Worm (Caenorhabditis elegans) whole organism, midembryonic: Measurements from ENCODE around the gene C14B1.12.
A peak's percentile ranks its signal among the peaks of the same experiment; 100 is the strongest.

ENCODE experiments used
- T22C8.4 ChIP-seq: fragments of 200-800 bp; sonication (Bioruptor generic); IDR thresholded peaks from 2 replicates; pipeline ENCODE4 v1.3.6; 2022; ENCODE audit warnings: missing genetic modification characterization, missing compliant biosample characterization
- cog-1 ChIP-seq: sonication (generic microtip); optimal IDR thresholded peaks from 2 replicates; lab custom pipeline; 2016; ENCODE audit warnings: missing genetic modification characterization, missing compliant biosample characterization
- flt-1 ChIP-seq: fragments of 200-800 bp; sonication (Bioruptor generic); IDR thresholded peaks from 2 replicates; pipeline ENCODE4 v1.3.6; 2022; ENCODE audit warnings: missing genetic modification characterization, missing compliant biosample characterization
- klf-2 ChIP-seq: fragments of 200-800 bp; sonication (Bioruptor generic); conservative IDR thresholded peaks from 2 replicates; pipeline ENCODE4 v1.3.6; 2022; ENCODE audit warnings: missing genetic modification reagents, missing genetic modification characterization, missing compliant biosample characterization
- med-1 ChIP-seq: sonication (generic microtip); optimal IDR thresholded peaks from 2 replicates; lab custom pipeline; 2017; ENCODE audit warnings: missing genetic modification characterization, mild to moderate bottlenecking, missing compliant biosample characterization, antibody characterized with exemption, missing genetic modification reagents; ENCODE audit not compliant: insufficient read depth
- ref-1 ChIP-seq: fragments of 200-800 bp; sonication (Bioruptor generic); conservative IDR thresholded peaks from 2 replicates; pipeline ENCODE4 v1.3.6; 2022; ENCODE audit warnings: missing genetic modification reagents, missing genetic modification characterization, missing compliant biosample characterization
- tab-1 ChIP-seq: fragments of 200-800 bp; sonication (Bioruptor generic); IDR thresholded peaks from 2 replicates; pipeline ENCODE4 v1.3.6; 2022; ENCODE audit warnings: missing genetic modification characterization, missing compliant biosample characterization
- ztf-23 ChIP-seq: fragments of 200-800 bp; sonication (Bioruptor generic); IDR thresholded peaks from 2 replicates; pipeline ENCODE4 v1.3.6; 2022; ENCODE audit warnings: missing genetic modification reagents, missing genetic modification characterization, missing compliant biosample characterization
- ztf-29 ChIP-seq: fragments of 200-800 bp; sonication (Bioruptor generic); IDR thresholded peaks from 2 replicates; pipeline ENCODE4 v1.3.6; 2022; ENCODE audit warnings: missing genetic modification reagents, missing genetic modification characterization, missing compliant biosample characterization

The C14B1.12 gene

DNA sequence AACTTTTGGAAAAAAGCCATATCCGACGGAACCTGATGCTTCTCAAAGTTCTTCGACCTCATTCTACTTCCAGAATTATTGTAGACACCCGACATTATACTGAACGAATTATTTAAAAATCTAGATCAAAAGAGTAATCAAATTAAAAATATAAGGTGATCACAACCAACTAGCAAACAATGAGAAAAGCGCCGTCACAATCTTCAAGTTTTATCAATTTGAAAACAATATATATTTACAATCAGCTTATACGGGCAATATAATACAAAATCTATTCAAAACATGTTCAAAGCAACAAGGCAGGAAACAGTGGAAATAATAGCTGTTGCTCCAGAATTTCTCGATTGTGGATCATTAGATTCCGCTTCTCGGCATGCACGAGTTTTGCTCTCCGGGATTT is at the start of gene C14B1.12:
Gene C14B1.12 (minus strand): TSS at position 101 of the 400 bp plus-strand sequence.
- TF ChIP-seq med-1 (GFP tag; lab: Kevin White, UChicago) (no peak), ztf-29 (GFP tag; lab: Robert Waterston, UW) (no peak), tab-1 (GFP tag; lab: Robert Waterston, UW) (no peak), ztf-23 (GFP tag; lab: Robert Waterston, UW) (no peak), klf-2 (no peak), T22C8.4 (no peak), flt-1 (GFP tag; lab: Robert Waterston, UW) (no peak), ref-1 (GFP tag; lab: Robert Waterston, UW) (no peak), cog-1 (tag; lab: Kevin White, UChicago) (no peak)

DNA sequence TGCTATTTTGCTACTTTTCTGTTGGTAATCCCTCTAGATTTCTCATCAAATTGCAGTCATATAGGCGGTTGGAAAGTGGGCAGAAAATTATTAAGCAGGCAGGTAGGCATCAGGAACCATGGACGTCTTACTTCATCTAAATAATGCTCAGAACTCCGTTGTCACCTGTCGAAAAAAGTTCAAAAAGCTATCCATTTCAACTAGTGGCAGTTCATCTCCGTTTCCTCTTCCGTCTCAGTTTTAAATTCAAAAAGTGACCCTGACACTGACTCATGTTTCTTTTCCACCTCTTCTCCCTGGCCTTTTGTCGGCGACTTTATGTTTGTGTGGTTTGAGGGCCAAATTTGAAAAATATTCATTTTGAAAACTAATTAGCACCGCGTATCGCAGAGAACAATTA is 49.8 kb upstream of the C14B1.12 start:
- TF ChIP-seq flt-1 (GFP tag; lab: Robert Waterston, UW) (no peak), ref-1 (GFP tag; lab: Robert Waterston, UW) (no peak), ztf-29 (GFP tag; lab: Robert Waterston, UW) (no peak), klf-2 (no peak), T22C8.4 (no peak), tab-1 (GFP tag; lab: Robert Waterston, UW) (no peak), cog-1 (tag; lab: Kevin White, UChicago) (no peak), med-1 (GFP tag; lab: Kevin White, UChicago) (no peak), ztf-23 (GFP tag; lab: Robert Waterston, UW) (no peak)

DNA sequence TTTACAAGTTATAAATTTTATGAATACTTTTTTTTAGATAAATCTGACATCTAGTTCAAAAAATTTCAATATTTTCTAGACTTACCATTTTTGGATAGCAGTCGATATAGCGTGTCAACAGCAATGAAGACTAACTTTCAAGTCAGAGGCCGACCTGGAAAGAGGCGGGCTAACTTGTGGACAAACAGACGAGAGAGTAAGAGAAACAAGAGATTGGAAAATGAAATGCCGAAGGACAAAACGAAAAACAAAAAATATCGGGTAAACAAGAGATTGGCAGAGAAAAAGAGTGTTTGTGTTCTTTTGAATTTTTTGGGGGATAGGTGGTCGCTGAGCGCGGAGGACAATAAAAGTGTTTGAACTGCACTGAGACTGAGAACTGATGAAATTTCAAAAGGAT is 48.4 kb upstream of the C14B1.12 start, which contains the start of gene lec-4:
Gene lec-4 (minus strand): TSS at position 154 of the 400 bp plus-strand sequence.
- TF ChIP-seq flt-1 (GFP tag; lab: Robert Waterston, UW) (no peak), ztf-23 (GFP tag; lab: Robert Waterston, UW) (no peak), tab-1 (GFP tag; lab: Robert Waterston, UW) (no peak), T22C8.4 (no peak), med-1 (GFP tag; lab: Kevin White, UChicago) (no peak), ztf-29 (GFP tag; lab: Robert Waterston, UW) (no peak)

DNA sequence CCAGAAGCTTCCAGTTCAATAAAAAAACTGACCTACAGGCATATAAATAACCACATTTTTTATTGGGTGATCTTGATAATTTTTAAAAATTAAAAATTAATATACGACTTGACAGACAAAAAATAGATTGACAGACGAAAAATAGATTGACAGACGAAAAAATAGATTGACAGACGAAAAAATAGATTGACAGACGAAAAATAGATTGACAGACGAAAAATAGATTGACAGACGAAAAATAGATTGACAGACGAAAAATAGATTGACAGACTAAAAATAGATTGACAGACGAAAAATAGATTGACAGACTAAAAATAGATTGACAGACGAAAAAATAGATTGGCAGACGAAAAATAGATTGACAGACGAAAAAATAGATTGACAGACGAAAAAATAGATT is 45.6 kb upstream of the C14B1.12 start:
- peak; percentile 85 for TF ChIP-seq flt-1 (GFP tag; lab: Robert Waterston, UW)
- TF ChIP-seq ztf-23 (GFP tag; lab: Robert Waterston, UW), result peak; percentile 85
- peak; percentile 73; the same call in 1 of the 2 replicates for TF ChIP-seq klf-2
- peak; percentile 66 for TF ChIP-seq T22C8.4
- 0 out of 2 replicates have a peak, but pooled peaks have one; percentile 29 for TF ChIP-seq ref-1 (GFP tag; lab: Robert Waterston, UW)

DNA sequence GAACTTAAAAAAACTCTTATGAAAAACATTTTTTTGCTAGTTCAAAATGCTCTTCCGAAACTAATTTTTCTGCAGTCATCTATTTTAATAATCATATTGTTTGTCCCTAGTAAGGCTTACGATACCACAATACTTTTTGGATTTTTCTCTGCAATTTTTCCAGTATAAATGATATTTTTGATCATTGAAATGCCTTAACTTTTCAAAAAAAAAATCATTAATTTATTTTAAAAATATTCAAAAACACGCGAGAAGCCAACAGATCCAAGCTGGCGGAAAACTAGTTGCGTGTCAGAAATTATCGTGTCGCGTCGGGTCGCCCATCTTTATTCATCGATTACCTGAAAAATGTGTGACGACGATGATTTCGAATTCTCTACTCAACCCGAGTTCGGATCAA is 43.4 kb upstream of the C14B1.12 start, which contains the start of gene gmeb-3:
Gene gmeb-3 (plus strand): TSS at position 301 of the 400 bp plus-strand sequence.
- TF ChIP-seq ztf-29 (GFP tag; lab: Robert Waterston, UW) (no peak), cog-1 (tag; lab: Kevin White, UChicago) (no peak), ztf-23 (GFP tag; lab: Robert Waterston, UW) (no peak), klf-2 (no peak), tab-1 (GFP tag; lab: Robert Waterston, UW) (no peak), T22C8.4 (no peak), flt-1 (GFP tag; lab: Robert Waterston, UW) (no peak), ref-1 (GFP tag; lab: Robert Waterston, UW) (no peak), med-1 (GFP tag; lab: Kevin White, UChicago) (no peak)

DNA sequence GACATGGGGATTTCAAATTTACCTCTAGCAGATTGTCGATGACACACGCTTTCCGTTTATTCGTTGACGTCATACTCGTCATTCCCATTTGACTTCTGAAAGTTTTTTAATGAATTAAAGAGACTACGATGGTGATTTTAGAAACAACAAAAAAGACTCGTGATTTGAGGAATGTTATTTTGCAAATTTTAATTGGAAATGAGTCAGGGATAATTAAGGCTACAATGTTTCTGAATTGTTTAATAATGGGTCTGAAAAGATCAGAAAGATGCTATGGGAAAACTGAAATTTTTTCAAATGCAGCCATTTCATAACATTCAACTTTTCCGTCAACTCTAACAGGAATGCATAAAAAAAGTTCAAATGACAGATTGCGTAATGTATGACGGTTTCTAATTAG is 40.7 kb upstream of the C14B1.12 start, which contains the start of gene C44F1.1:
Gene C44F1.1 (minus strand): TSS at position 101 of the 400 bp plus-strand sequence.
- no peak for TF ChIP-seq tab-1 (GFP tag; lab: Robert Waterston, UW)
- TF ChIP-seq ztf-23 (GFP tag; lab: Robert Waterston, UW), result no peak
- TF ChIP-seq flt-1 (GFP tag; lab: Robert Waterston, UW), result no peak
- TF ChIP-seq klf-2, result no peak
- no peak for TF ChIP-seq ref-1 (GFP tag; lab: Robert Waterston, UW)
- TF ChIP-seq ztf-29 (GFP tag; lab: Robert Waterston, UW), result no peak
- no peak for TF ChIP-seq med-1 (GFP tag; lab: Kevin White, UChicago)
- TF ChIP-seq cog-1 (tag; lab: Kevin White, UChicago), result no peak

DNA sequence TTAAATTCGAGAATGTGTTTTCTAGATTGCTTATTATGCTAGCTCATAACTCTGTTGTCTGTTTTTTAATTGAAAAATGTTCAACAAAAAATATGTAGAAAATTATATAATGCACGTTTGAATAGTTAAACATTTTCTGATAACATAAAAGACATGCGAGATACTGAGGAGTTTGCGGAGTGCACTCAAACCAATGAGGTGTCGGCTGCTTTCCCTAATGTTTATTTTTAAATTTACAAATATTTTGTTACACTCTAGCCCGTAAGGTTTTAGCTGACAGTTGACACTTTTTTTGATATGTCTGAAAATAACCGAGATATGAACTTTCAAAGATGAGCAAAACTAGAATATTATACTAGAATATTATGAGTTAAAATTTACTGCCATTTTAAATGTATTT is 39.8 kb upstream of the C14B1.12 start:
- TF ChIP-seq T22C8.4 (no peak), ref-1 (GFP tag; lab: Robert Waterston, UW) (no peak), ztf-23 (GFP tag; lab: Robert Waterston, UW) (no peak), cog-1 (tag; lab: Kevin White, UChicago) (no peak), flt-1 (GFP tag; lab: Robert Waterston, UW) (no peak), med-1 (GFP tag; lab: Kevin White, UChicago) (no peak), ztf-29 (GFP tag; lab: Robert Waterston, UW) (no peak), klf-2 (no peak), tab-1 (GFP tag; lab: Robert Waterston, UW) (no peak)

DNA sequence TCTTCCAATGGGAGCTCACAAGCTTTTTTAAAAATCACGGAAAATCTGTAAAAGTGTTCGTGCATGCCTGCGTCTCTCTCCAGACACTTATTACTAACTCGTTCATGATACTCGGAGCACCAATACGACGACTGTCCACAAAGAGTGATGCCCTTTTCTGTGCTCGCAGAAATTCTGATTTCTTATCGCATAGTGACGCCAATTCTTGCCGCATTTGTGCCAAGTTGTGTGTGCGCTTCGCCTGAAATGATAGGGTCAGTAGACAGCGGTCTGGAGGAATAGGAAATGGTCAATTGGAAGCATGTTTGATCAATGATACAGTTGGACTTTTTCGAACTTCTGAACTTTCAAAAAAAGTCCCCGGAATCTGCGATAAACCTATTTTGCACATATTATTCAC is 39.3 kb upstream of the C14B1.12 start:
- TF ChIP-seq T22C8.4, result no peak
- no peak for TF ChIP-seq flt-1 (GFP tag; lab: Robert Waterston, UW)
- TF ChIP-seq ref-1 (GFP tag; lab: Robert Waterston, UW), result no peak
- TF ChIP-seq tab-1 (GFP tag; lab: Robert Waterston, UW), result no peak
- TF ChIP-seq ztf-23 (GFP tag; lab: Robert Waterston, UW), result no peak
- TF ChIP-seq cog-1 (tag; lab: Kevin White, UChicago), result no peak
- TF ChIP-seq ztf-29 (GFP tag; lab: Robert Waterston, UW), result no peak
- TF ChIP-seq med-1 (GFP tag; lab: Kevin White, UChicago), result no peak
- TF ChIP-seq klf-2, result no peak

DNA sequence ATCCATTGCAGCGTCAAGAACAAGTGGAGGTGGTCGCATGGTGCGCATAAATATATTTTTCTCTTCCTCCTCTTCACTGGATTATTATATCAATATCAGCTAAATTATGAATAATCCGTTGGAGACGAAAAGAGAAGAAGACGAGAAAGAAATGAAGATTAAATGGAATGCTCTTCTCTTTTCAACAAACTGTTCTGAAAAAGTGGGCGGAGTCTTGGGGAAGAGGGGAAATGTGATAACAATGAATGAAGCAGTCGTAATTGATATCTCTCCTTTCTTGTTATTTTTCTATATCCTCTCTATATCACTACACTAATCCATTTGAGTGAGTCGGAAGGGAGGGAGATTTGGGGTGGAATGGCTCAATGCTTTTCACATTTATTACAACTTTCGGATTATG is 34.5 kb upstream of the C14B1.12 start, which contains the start of gene arcp-1:
Gene arcp-1 (minus strand): TSS at position 101 of the 400 bp plus-strand sequence.
- TF ChIP-seq klf-2 (no peak), tab-1 (GFP tag; lab: Robert Waterston, UW) (no peak), cog-1 (tag; lab: Kevin White, UChicago) (no peak), ztf-23 (GFP tag; lab: Robert Waterston, UW) (no peak), ref-1 (GFP tag; lab: Robert Waterston, UW) (no peak), T22C8.4 (no peak), flt-1 (GFP tag; lab: Robert Waterston, UW) (no peak)
